Fruit fly (Drosophila melanogaster): ENCODE measurements around the gene orb2.

The orb2 gene

DNA sequence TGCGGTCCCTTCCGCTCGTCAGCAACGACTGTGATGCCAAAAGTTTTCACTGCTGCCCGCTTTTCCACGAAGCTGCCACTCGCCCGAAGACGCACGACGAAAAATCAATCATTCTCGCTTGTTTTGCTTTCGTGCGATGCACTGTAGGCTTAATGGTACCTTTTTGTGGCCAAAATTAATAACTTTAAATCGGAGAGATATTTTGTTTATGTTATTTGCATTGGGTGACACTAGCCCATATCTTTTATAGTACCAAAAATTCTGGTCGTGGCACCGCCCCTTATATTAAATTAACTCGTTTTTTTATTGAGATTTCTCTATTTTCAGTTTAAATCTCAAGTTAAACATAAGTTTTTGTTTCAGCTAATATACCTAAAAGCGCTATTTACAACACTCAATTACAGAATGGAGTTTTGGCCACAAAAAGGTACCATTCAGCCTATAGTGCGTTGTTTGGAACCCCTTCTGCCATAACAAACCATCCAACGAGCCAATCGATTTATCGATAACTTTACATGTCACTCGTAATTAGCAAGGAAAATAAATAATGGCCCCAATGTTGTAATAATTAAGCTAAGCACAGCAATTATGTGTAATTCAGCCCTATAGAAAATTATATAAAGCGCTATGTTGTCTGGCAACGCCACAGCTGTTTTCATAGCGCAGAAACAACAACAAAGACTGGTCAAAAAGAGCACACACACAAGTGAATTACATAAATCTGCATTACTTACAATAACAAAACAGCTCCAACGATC, 885 bp downstream of the orb2 start (continued):
- 0 out of 2 replicates have a peak, but pooled peaks have one; percentile 26 for TF ChIP-seq Ada2b (GFP tag; IDR thresholded peaks at IDR 0.05)
- no peak for TF ChIP-seq CG31388 (GFP tag; optimal IDR thresholded peaks at IDR 0.05)
- TF ChIP-seq pum (GFP tag; optimal IDR thresholded peaks at IDR 0.05), result peak; percentile 57
- TF ChIP-seq CG14050 (GFP tag; IDR thresholded peaks at IDR 0.05), result no peak
- peak; percentile 95 for TF ChIP-seq onecut (GFP tag; IDR thresholded peaks at IDR 0.05)
- TF ChIP-seq BEAF-32 (GFP tag; optimal IDR thresholded peaks at IDR 0.05), result peak; percentile 34
- peak; percentile 57 for TF ChIP-seq CG6854 (GFP tag; optimal IDR thresholded peaks at IDR 0.05)
- peak; percentile 56 for TF ChIP-seq ems (GFP tag; optimal IDR thresholded peaks at IDR 0.05)
- TF ChIP-seq jumu (GFP tag; optimal IDR thresholded peaks at IDR 0.05), result peak; percentile 45
- TF ChIP-seq CG18619 (GFP tag; optimal IDR thresholded peaks at IDR 0.05), result peak; percentile 53
- TF ChIP-seq yki (optimal IDR thresholded peaks at IDR 0.05), result no peak
- peak; percentile 30; the same call in 1 of the 2 replicates for TF ChIP-seq CG14014 (GFP tag; IDR thresholded peaks at IDR 0.05)
- TF ChIP-seq tap (tag; optimal IDR thresholded peaks at IDR 0.05), result peak; percentile 30
- TF ChIP-seq CTCF (GFP tag; optimal IDR thresholded peaks at IDR 0.05), result peak; percentile 28
- TF ChIP-seq Deaf1 (tag; optimal IDR thresholded peaks at IDR 0.05), result peak; percentile 99
- no peak for TF ChIP-seq cg (GFP tag; optimal IDR thresholded peaks at IDR 0.05)
- TF ChIP-seq vnd (GFP tag; IDR thresholded peaks at IDR 0.05; ENCODE audit: partially characterized antibody), result peak; percentile 26; the same call in 1 of the 3 replicates
- TF ChIP-seq CG7745 (tag; optimal IDR thresholded peaks at IDR 0.05), result no peak
- peak; percentile 23; the same call in 2 of the 3 replicates for TF ChIP-seq croc (GFP tag; conservative IDR thresholded peaks at IDR 0.05)
- TF ChIP-seq CG11093 (GFP tag; IDR thresholded peaks at IDR 0.05), result 0 out of 3 replicates have a peak, but pooled peaks have one; percentile 47
- TF ChIP-seq Hr39 (optimal IDR thresholded peaks at IDR 0.05), result no peak
- TF ChIP-seq CG9727 (GFP tag; optimal IDR thresholded peaks at IDR 0.05), result peak; percentile 63
- peak; percentile 77 for TF ChIP-seq CG15269 (tag; optimal IDR thresholded peaks at IDR 0.05)
- TF ChIP-seq PHDP (tag; optimal IDR thresholded peaks at IDR 0.05), result peak; percentile 69
- peak; percentile 95 for TF ChIP-seq sens (GFP tag)
- TF ChIP-seq gem (tag; optimal IDR thresholded peaks at IDR 0.05), result peak; percentile 84
- TF ChIP-seq CG14965 (GFP tag; optimal IDR thresholded peaks at IDR 0.05; ENCODE audit: borderline replicate concordance), result no peak
- peak; percentile 9 for TF ChIP-seq trem (tag; optimal IDR thresholded peaks at IDR 0.05)
- TF ChIP-seq vvl (GFP tag; IDR thresholded peaks at IDR 0.05), result peak; percentile 14; the same call in 1 of the 2 replicates
- TF ChIP-seq bab2 (GFP tag; optimal IDR thresholded peaks at IDR 0.05), result peak; percentile 45
- peak; percentile 72 for TF ChIP-seq lab (GFP tag; optimal IDR thresholded peaks at IDR 0.05)
- no peak for TF ChIP-seq pnt (GFP tag; optimal IDR thresholded peaks at IDR 0.05)
- TF ChIP-seq CG12769 (tag; optimal IDR thresholded peaks at IDR 0.05), result peak; percentile 5
- peak; percentile 12 for TF ChIP-seq bbx (GFP tag; IDR thresholded peaks at IDR 0.05; ENCODE audit: partially characterized antibody)
- TF ChIP-seq CG32532 (GFP tag; IDR thresholded peaks at IDR 0.05), result 0 out of 2 replicates have a peak, but pooled peaks have one; percentile 9
- peak; percentile 63 for TF ChIP-seq chm (GFP tag; IDR thresholded peaks at IDR 0.05)
- no peak for TF ChIP-seq Ravus (GFP tag; IDR thresholded peaks at IDR 0.05)
- peak; percentile 76 for TF ChIP-seq odd (GFP tag; optimal IDR thresholded peaks at IDR 0.05)
- TF ChIP-seq Hr78 (GFP tag; optimal IDR thresholded peaks at IDR 0.05), result no peak
- TF ChIP-seq peb (GFP tag; IDR thresholded peaks at IDR 0.05), result 0 out of 2 replicates have a peak, but pooled peaks have one; percentile 6
- peak; percentile 67 for TF ChIP-seq CG12659 (GFP tag; optimal IDR thresholded peaks at IDR 0.05)
- TF ChIP-seq eyg (GFP tag; optimal IDR thresholded peaks at IDR 0.05), result no peak
- peak in 1 of 2 experiments; percentile 19 for TF ChIP-seq insv (GFP tag; optimal IDR thresholded peaks at IDR 0.05)
- TF ChIP-seq Blimp-1 (GFP tag; optimal IDR thresholded peaks at IDR 0.05), result peak; percentile 59
- TF ChIP-seq Side (GFP tag; optimal IDR thresholded peaks at IDR 0.05), result peak; percentile 16
- TF ChIP-seq Dref (GFP tag; IDR thresholded peaks at IDR 0.05), result peak; percentile 61
- TF ChIP-seq chn (GFP tag; optimal IDR thresholded peaks at IDR 0.05), result peak; percentile 2
- peak; percentile 16 for TF ChIP-seq ewg (GFP tag; optimal IDR thresholded peaks at IDR 0.05)
- TF ChIP-seq ci (GFP tag; IDR thresholded peaks at IDR 0.05), result peak; percentile 82

Measured in whole organism, embryonic.